Fruit fly (Drosophila melanogaster): ENCODE data around the gene Usp1.

DNA sequence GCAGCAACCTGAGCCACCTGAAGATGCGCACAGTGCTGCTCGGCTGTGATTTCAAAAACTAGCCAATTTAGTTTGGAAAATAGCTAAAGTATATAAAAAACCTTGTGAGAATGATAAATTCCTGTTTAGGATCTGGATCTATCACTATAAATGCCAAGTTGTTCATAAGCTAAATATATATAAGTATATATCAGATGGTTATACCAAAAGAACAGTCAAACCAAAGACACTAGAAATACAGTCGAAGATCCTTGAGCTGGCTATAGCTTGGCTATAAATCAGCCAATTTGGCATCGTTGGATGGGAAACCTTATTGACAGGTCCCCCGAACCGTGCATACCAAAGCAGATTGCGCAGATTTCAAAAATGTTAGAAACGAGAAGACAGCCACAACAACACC is 34.3 kb downstream of the Usp1 start:
- TF ChIP-seq psq (optimal IDR thresholded peaks at IDR 0.05) (no peak), insv (optimal IDR thresholded peaks at IDR 0.05) (no peak), h (optimal IDR thresholded peaks at IDR 0.05) (no peak)

Data from Kc167 (cell line).